Fruit fly (Drosophila melanogaster): ENCODE measurements around the gene RabX6.

DNA sequence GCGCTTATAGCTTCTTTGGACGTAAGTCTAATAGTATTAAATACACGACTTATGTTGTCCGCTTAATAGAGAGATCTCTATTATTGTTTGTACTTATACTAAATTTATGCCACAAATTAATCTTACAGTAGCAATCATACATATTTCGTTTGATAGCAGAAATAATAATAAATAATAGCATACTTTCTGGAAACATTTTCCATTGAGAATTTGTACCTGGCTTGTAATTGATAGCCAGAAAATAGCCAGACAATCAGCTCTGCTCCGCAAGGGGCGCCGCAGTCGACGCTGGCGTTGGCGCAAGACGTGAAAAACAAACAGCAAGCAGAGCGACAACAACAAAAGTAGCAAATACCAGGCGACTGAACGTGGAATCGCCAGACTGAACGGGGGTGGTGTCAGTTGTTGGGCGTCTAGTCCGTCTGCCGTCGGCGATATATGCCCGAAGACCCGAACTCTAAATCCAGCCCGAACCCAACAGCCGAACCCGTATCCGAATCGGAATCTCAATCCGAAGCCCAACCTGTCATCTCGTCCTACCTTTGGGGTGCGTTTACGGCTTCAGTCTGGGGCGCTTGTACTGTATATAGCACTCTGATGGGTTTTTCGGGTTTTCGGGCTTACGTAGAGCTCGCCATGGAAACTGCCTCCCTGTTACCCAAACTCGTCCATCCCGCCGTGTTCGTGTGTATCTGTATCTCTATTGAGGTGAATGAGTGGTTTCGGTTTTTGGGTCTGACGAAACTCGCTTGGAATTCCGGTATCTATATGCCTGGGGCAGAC, 9.2 kb downstream of the RabX6 start:
- no peak for TF ChIP-seq ttk (optimal IDR thresholded peaks at IDR 0.05)
- no peak for TF ChIP-seq Sin3A (optimal IDR thresholded peaks at IDR 0.05)
- no peak for TF ChIP-seq psq (optimal IDR thresholded peaks at IDR 0.05)
- no peak for TF ChIP-seq Myc (optimal IDR thresholded peaks at IDR 0.05)
- TF ChIP-seq h (optimal IDR thresholded peaks at IDR 0.05) = no peak
- no peak for TF ChIP-seq insv (optimal IDR thresholded peaks at IDR 0.05)
